Fruit fly (Drosophila melanogaster) whole organism, embryonic: ENCODE data around the gene corolla.

Experiments used
- Blimp-1 ChIP-seq: fragments of 200-800 bp; sonication (Bioruptor generic); optimal IDR thresholded peaks from 3 replicates; lab custom pipeline; 2018; ENCODE audit warnings: missing biosample characterization, missing genetic modification characterization, mild to moderate bottlenecking, moderate library complexity, missing genetic modification reagents
- CG10267 ChIP-seq: fragments of 200-800 bp; sonication (Bioruptor generic); optimal IDR thresholded peaks from 2 replicates; lab custom pipeline; 2018; ENCODE audit warnings: missing biosample characterization, mild to moderate bottlenecking, missing genetic modification characterization, moderate library complexity
- CG10979 ChIP-seq: fragments of 200-800 bp; sonication (Bioruptor generic); optimal IDR thresholded peaks from 2 replicates; lab custom pipeline; 2018; ENCODE audit warnings: missing biosample characterization, mild to moderate bottlenecking, missing genetic modification characterization, moderate library complexity
- CG11504 ChIP-seq: fragments of 200-800 bp; sonication (Bioruptor generic); optimal IDR thresholded peaks from 3 replicates; lab custom pipeline; 2019; ENCODE audit warnings: missing biosample characterization, mild to moderate bottlenecking, missing genetic modification characterization, moderate library complexity
- CG12391 ChIP-seq: fragments of 200-800 bp; sonication (Bioruptor generic); optimal IDR thresholded peaks from 3 replicates; lab custom pipeline; 2018; ENCODE audit warnings: missing biosample characterization, mild to moderate bottlenecking, missing genetic modification characterization, moderate library complexity
- CG14667 ChIP-seq: fragments of 200-800 bp; sonication (Bioruptor generic); IDR thresholded peaks from 2 replicates; pipeline ENCODE4 v1.3.6; 2022; ENCODE audit warnings: missing biosample characterization, missing genetic modification characterization
- CG15601 ChIP-seq: fragments of 200-800 bp; sonication (Bioruptor generic); optimal IDR thresholded peaks from 3 replicates; lab custom pipeline; 2019; ENCODE audit warnings: missing biosample characterization, mild to moderate bottlenecking, missing genetic modification characterization, moderate library complexity
- CG17361 ChIP-seq: fragments of 200-800 bp; sonication (Bioruptor generic); IDR thresholded peaks from 3 replicates; pipeline ENCODE4 v1.3.6; 2022; ENCODE audit warnings: missing biosample characterization, missing genetic modification characterization
- CG2875 ChIP-seq: fragments of 200-800 bp; sonication (Bioruptor generic); optimal IDR thresholded peaks from 2 replicates; lab custom pipeline; 2017; ENCODE audit warnings: missing biosample characterization, mild to moderate bottlenecking, missing genetic modification characterization, missing genetic modification reagents
- CG31224 ChIP-seq: fragments of 200-800 bp; sonication (Bioruptor generic); IDR thresholded peaks from 2 replicates; pipeline ENCODE4 v1.3.6; 2022; ENCODE audit warnings: missing biosample characterization, missing genetic modification characterization
- CG4424 ChIP-seq: fragments of 200-800 bp; sonication (Bioruptor generic); optimal IDR thresholded peaks from 3 replicates; lab custom pipeline; 2016; ENCODE audit warnings: missing biosample characterization, missing genetic modification characterization
- CG4617 ChIP-seq: fragments of 200-800 bp; sonication (Bioruptor generic); optimal IDR thresholded peaks from 3 replicates; lab custom pipeline; 2016; ENCODE audit warnings: missing biosample characterization, missing genetic modification characterization, borderline replicate concordance
- CG6254 ChIP-seq: fragments of 200-800 bp; sonication (Bioruptor generic); optimal IDR thresholded peaks from 3 replicates; lab custom pipeline; 2017; ENCODE audit warnings: mild to moderate bottlenecking, missing biosample characterization, missing genetic modification reagents, missing genetic modification characterization
- CG6689 ChIP-seq: fragments of 200-800 bp; sonication (Bioruptor generic); IDR thresholded peaks from 2 replicates; pipeline ENCODE4 v1.3.6; 2022; ENCODE audit warnings: missing biosample characterization, missing genetic modification characterization
- CG6813 ChIP-seq: fragments of 200-800 bp; sonication (Bioruptor generic); optimal IDR thresholded peaks from 2 replicates; lab custom pipeline; 2017; ENCODE audit warnings: missing biosample characterization, missing genetic modification characterization, mild to moderate bottlenecking, moderate library complexity, missing genetic modification reagents
- CG7839 ChIP-seq: fragments of 200-800 bp; sonication (Bioruptor generic); optimal IDR thresholded peaks from 3 replicates; lab custom pipeline; 2018; ENCODE audit warnings: missing biosample characterization, mild to moderate bottlenecking, missing genetic modification characterization, moderate library complexity
- CoRest ChIP-seq: fragments of 200-800 bp; sonication (Bioruptor generic); optimal IDR thresholded peaks from 3 replicates; lab custom pipeline; 2018; ENCODE audit warnings: missing biosample characterization, mild to moderate bottlenecking, missing genetic modification characterization, moderate library complexity
- D ChIP-seq, 2 experiments: fragments of 200-800 bp in 1 of 2; fragments of >200 bp in 1 of 2; sonication (Bioruptor generic) in 1 of 2; optimal IDR thresholded peaks; 2 replicates in 1 of 2; 3 replicates in 1 of 2; lab custom pipeline; 2017; ENCODE audit warnings: mild to moderate bottlenecking in 1 of 2, missing biosample characterization in 1 of 2, missing genetic modification characterization in 1 of 2, missing genetic modification reagents in 1 of 2
- E2f1 ChIP-seq: fragments of 200-800 bp; sonication (Bioruptor generic); IDR thresholded peaks from 2 replicates; pipeline ENCODE4 v1.3.6; 2022; ENCODE audit warnings: missing biosample characterization, missing genetic modification characterization
- Xbp1 ChIP-seq: fragments of 200-800 bp; sonication (Bioruptor generic); optimal IDR thresholded peaks from 3 replicates; lab custom pipeline; 2016; ENCODE audit warnings: missing biosample characterization, mild to moderate bottlenecking, missing genetic modification characterization
- Xrp1 ChIP-seq: fragments of 200-800 bp; sonication (Bioruptor generic); IDR thresholded peaks from 2 replicates; pipeline ENCODE4 v1.3.6; 2022; ENCODE audit warnings: missing biosample characterization, missing genetic modification characterization
- az2 ChIP-seq: fragments of 200-800 bp; sonication (Bioruptor generic); optimal IDR thresholded peaks from 3 replicates; lab custom pipeline; 2016; ENCODE audit warnings: missing biosample characterization, missing genetic modification characterization
- exex ChIP-seq: fragments of 200-800 bp; sonication (Bioruptor generic); optimal IDR thresholded peaks from 4 replicates; lab custom pipeline; 2018; ENCODE audit warnings: missing biosample characterization, mild to moderate bottlenecking, missing genetic modification characterization, moderate library complexity
- ftz-f1 ChIP-seq: fragments of 200-800 bp; sonication (Bioruptor generic); optimal IDR thresholded peaks from 2 replicates; lab custom pipeline; 2016; ENCODE audit warnings: missing biosample characterization, missing genetic modification characterization
- lola ChIP-seq, 3 experiments: fragments of >200 bp in 2 of 3; fragments of 200-800 bp in 1 of 3; sonication (Bioruptor generic) in 1 of 3; optimal IDR thresholded peaks; 2 replicates each; lab custom pipeline; 2017 to 2019; ENCODE audit warnings: missing biosample characterization in 3 of 3, missing genetic modification characterization in 3 of 3, mild to moderate bottlenecking in 1 of 3, moderate library complexity in 1 of 3
- mirr ChIP-seq: fragments of 200-800 bp; sonication (Bioruptor generic); optimal IDR thresholded peaks from 3 replicates; lab custom pipeline; 2018; ENCODE audit warnings: missing biosample characterization, mild to moderate bottlenecking, missing genetic modification characterization
- prd ChIP-seq, 3 experiments: fragments of >200 bp in 2 of 3; fragments of 200-800 bp in 1 of 3; sonication (Bioruptor generic) in 1 of 3; optimal IDR thresholded peaks in 2 of 3; IDR thresholded peaks in 1 of 3; 2 replicates in 2 of 3; 3 replicates in 1 of 3; pipeline versions ENCODE4 v1.3.6 to Lab custom; 2017 to 2022; ENCODE audit warnings: missing biosample characterization in 1 of 3, missing genetic modification characterization in 1 of 3
- sob ChIP-seq: fragments of 200-800 bp; sonication (Bioruptor generic); IDR thresholded peaks from 2 replicates; pipeline ENCODE4 v1.3.6; 2022; ENCODE audit warnings: missing biosample characterization, missing genetic modification characterization

Gene corolla

dm6 chrX:17581606-17582281 is 50.1 kb downstream of the corolla start (continued):
- TF ChIP-seq CG10979 (tag; lab: Kevin White, UChicago) (peak; percentile 65), CG17361 (GFP tag; lab: Robert Waterston, UW) (peak; percentile 70; the same call in 2 of the 3 replicates), CoRest (tag; lab: Kevin White, UChicago) (peak; percentile 37), prd (optimal IDR thresholded peaks at IDR 0.05; lab: Kevin White, UChicago) (no peak), prd (GFP tag; IDR thresholded peaks at IDR 0.05; lab: Robert Waterston, UW) (peak; percentile 53; the same call in 1 of the 3 replicates), sob (GFP tag; lab: Robert Waterston, UW) (no peak), CG4424 (GFP tag; lab: Kevin White, UChicago) (peak; percentile 28), CG2875 (GFP tag; lab: Kevin White, UChicago) (peak; percentile 16), Blimp-1 (peak; percentile 40), ftz-f1 (GFP tag; lab: Kevin White, UChicago) (no peak), CG4617 (GFP tag; lab: Kevin White, UChicago) (no peak), lola (GFP tag; optimal IDR thresholded peaks at IDR 0.05; lab: Kevin White, UChicago) (peak in 1 of 3 experiments; percentile 73), CG15601 (tag; lab: Kevin White, UChicago) (peak; percentile 47), CG6254 (GFP tag; lab: Kevin White, UChicago) (peak; percentile 11), CG6689 (GFP tag; lab: Robert Waterston, UW) (0 out of 2 replicates have a peak, but pooled peaks have one; percentile 8), Xrp1 (GFP tag; lab: Robert Waterston, UW) (peak; percentile 42; the same call in 1 of the 2 replicates), E2f1 (no peak), CG6813 (peak; percentile 30), CG11504 (tag; lab: Kevin White, UChicago) (peak; percentile 39), CG10267 (tag; lab: Kevin White, UChicago) (peak; percentile 45), Xbp1 (GFP tag; lab: Kevin White, UChicago) (peak; percentile 21), az2 (GFP tag; lab: Kevin White, UChicago) (peak; percentile 9), CG12391 (tag; lab: Kevin White, UChicago) (peak; percentile 41), CG31224 (no peak), D (optimal IDR thresholded peaks at IDR 0.05; lab: Kevin White, UChicago) (no peak), D (GFP tag; optimal IDR thresholded peaks at IDR 0.05; lab: Kevin White, UChicago) (peak; percentile 44), CG7839 (peak; percentile 45)

- TF ChIP-seq exex (peak; percentile 92), mirr (GFP tag; lab: Kevin White, UChicago) (peak; percentile 85), CG14667 (GFP tag; lab: Robert Waterston, UW) (no peak)
Observed at dm6 chrX:17580954-17581353, 50.9 kb downstream of the corolla start.
